Fruit fly (Drosophila melanogaster) whole organism, prepupa: Measurements from ENCODE around the gene lectin-37Db.
A peak's percentile ranks its signal among the peaks of the same experiment; 100 is the strongest.

ENCODE experiments used
- Blimp-1 ChIP-seq: fragments of 200-800 bp; sonication (Bioruptor generic); optimal IDR thresholded peaks from 3 replicates; lab custom pipeline; 2017; ENCODE audit warnings: missing biosample characterization, missing genetic modification characterization, mild to moderate bottlenecking, moderate library complexity, missing genetic modification reagents
- CG10631 ChIP-seq: fragments of 200-800 bp; sonication (Bioruptor generic); optimal IDR thresholded peaks from 2 replicates; lab custom pipeline; 2016; ENCODE audit warnings: missing biosample characterization, missing genetic modification characterization
- CG10669 ChIP-seq: fragments of 200-800 bp; sonication (Bioruptor generic); optimal IDR thresholded peaks from 3 replicates; lab custom pipeline; 2018; ENCODE audit warnings: missing biosample characterization, mild to moderate bottlenecking, missing genetic modification characterization, moderate library complexity
- CG11294 ChIP-seq: fragments of 200-800 bp; sonication (Bioruptor generic); IDR thresholded peaks from 2 replicates; pipeline ENCODE4 v1.3.6; 2022; ENCODE audit warnings: missing biosample characterization, missing genetic modification characterization
- CG11762 ChIP-seq: fragments of 200-800 bp; sonication (Bioruptor generic); optimal IDR thresholded peaks from 3 replicates; lab custom pipeline; 2016; ENCODE audit warnings: missing biosample characterization, missing genetic modification characterization; ENCODE audit not compliant: insufficient read depth
- CG11902 ChIP-seq: fragments of 200-800 bp; sonication (Bioruptor generic); optimal IDR thresholded peaks from 3 replicates; lab custom pipeline; 2016; ENCODE audit warnings: missing biosample characterization, missing genetic modification characterization
- CG15336 ChIP-seq: fragments of 200-800 bp; sonication (Bioruptor generic); IDR thresholded peaks from 2 replicates; pipeline ENCODE4 v1.3.6; 2022; ENCODE audit warnings: missing biosample characterization, missing genetic modification characterization
- CG1621 ChIP-seq: fragments of 200-800 bp; sonication (Bioruptor generic); optimal IDR thresholded peaks from 3 replicates; lab custom pipeline; 2018; ENCODE audit warnings: missing biosample characterization, mild to moderate bottlenecking, missing genetic modification characterization
- CG16779 ChIP-seq: fragments of 200-800 bp; sonication (Bioruptor generic); optimal IDR thresholded peaks from 3 replicates; lab custom pipeline; 2017; ENCODE audit warnings: missing biosample characterization, mild to moderate bottlenecking, missing genetic modification characterization
- CG3032 ChIP-seq: fragments of 200-800 bp; optimal IDR thresholded peaks from 2 replicates; lab custom pipeline; 2019; ENCODE audit warnings: missing biosample characterization, mild to moderate bottlenecking, missing genetic modification characterization, moderate library complexity
- CG31627 ChIP-seq: fragments of 200-800 bp; sonication (Bioruptor generic); optimal IDR thresholded peaks from 3 replicates; lab custom pipeline; 2016; ENCODE audit warnings: missing biosample characterization, missing genetic modification characterization
- CG34406 ChIP-seq: fragments of 200-800 bp; sonication (Bioruptor generic); optimal IDR thresholded peaks from 3 replicates; lab custom pipeline; 2016; ENCODE audit warnings: missing biosample characterization, missing genetic modification characterization
- CG3919 ChIP-seq: fragments of 200-800 bp; sonication (Bioruptor generic); optimal IDR thresholded peaks from 3 replicates; lab custom pipeline; 2016; ENCODE audit warnings: missing biosample characterization, missing genetic modification characterization
- CG4318 ChIP-seq: fragments of 200-800 bp; sonication (Bioruptor generic); optimal IDR thresholded peaks from 3 replicates; lab custom pipeline; 2017; ENCODE audit warnings: missing biosample characterization, mild to moderate bottlenecking, missing genetic modification characterization
- CG6163 ChIP-seq: fragments of 200-800 bp; sonication (Bioruptor generic); IDR thresholded peaks from 3 replicates; pipeline ENCODE4 v1.3.6; 2022; ENCODE audit warnings: missing biosample characterization, missing genetic modification characterization
- CG6276 ChIP-seq: fragments of 200-800 bp; sonication (Bioruptor generic); optimal IDR thresholded peaks from 2 replicates; lab custom pipeline; 2017; ENCODE audit warnings: missing biosample characterization, mild to moderate bottlenecking, missing genetic modification characterization
- CG6792 ChIP-seq: fragments of 200-800 bp; sonication (Bioruptor generic); optimal IDR thresholded peaks from 3 replicates; lab custom pipeline; 2016; ENCODE audit warnings: missing biosample characterization, missing genetic modification characterization
- CG6808 ChIP-seq: fragments of 200-800 bp; sonication (Bioruptor generic); optimal IDR thresholded peaks from 3 replicates; lab custom pipeline; 2017; ENCODE audit warnings: missing biosample characterization, missing genetic modification characterization, mild to moderate bottlenecking, moderate library complexity, missing genetic modification reagents
- CG6854 ChIP-seq: fragments of 200-800 bp; sonication (Bioruptor generic); optimal IDR thresholded peaks from 2 replicates; lab custom pipeline; 2017; ENCODE audit warnings: missing biosample characterization, mild to moderate bottlenecking, missing genetic modification characterization
- CG7368 ChIP-seq: fragments of 200-800 bp; sonication (Bioruptor generic); optimal IDR thresholded peaks from 3 replicates; lab custom pipeline; 2016; ENCODE audit warnings: missing biosample characterization, missing genetic modification characterization
- CG8319 ChIP-seq: fragments of 200-800 bp; sonication (Bioruptor generic); optimal IDR thresholded peaks from 3 replicates; lab custom pipeline; 2016; ENCODE audit warnings: missing biosample characterization, missing genetic modification characterization
- CG8632 ChIP-seq: fragments of 200-800 bp; sonication (Bioruptor generic); optimal IDR thresholded peaks from 3 replicates; lab custom pipeline; 2016; ENCODE audit warnings: missing biosample characterization, missing genetic modification characterization
- CG9139 ChIP-seq: fragments of 200-800 bp; sonication (Bioruptor generic); optimal IDR thresholded peaks from 3 replicates; lab custom pipeline; 2017; ENCODE audit warnings: missing biosample characterization, mild to moderate bottlenecking, missing genetic modification characterization
- Eip78C ChIP-seq: fragments of 200-800 bp; sonication (Bioruptor generic); peaks from one replicate; lab custom pipeline; 2016; ENCODE audit warnings: missing biosample characterization, missing genetic modification characterization
- Eip93F ChIP-seq: fragments of 200-800 bp; sonication (Bioruptor generic); optimal IDR thresholded peaks from 2 replicates; lab custom pipeline; 2016; ENCODE audit warnings: missing biosample characterization, mild to moderate bottlenecking, missing genetic modification characterization
- Ets96B ChIP-seq: fragments of 200-800 bp; optimal IDR thresholded peaks from 2 replicates; lab custom pipeline; 2019; ENCODE audit warnings: missing biosample characterization, mild to moderate bottlenecking, missing genetic modification characterization, moderate library complexity
- Gug ChIP-seq: fragments of 200-800 bp; sonication (Bioruptor generic); IDR thresholded peaks from 2 replicates; pipeline ENCODE4 v1.3.6; 2022; ENCODE audit warnings: missing biosample characterization, missing genetic modification characterization
- Hr38 ChIP-seq: sonication (Bioruptor generic); optimal IDR thresholded peaks from 2 replicates; lab custom pipeline; 2016; ENCODE audit warnings: missing biosample characterization, missing genetic modification characterization
- Hr4 ChIP-seq: fragments of 200-800 bp; sonication (Bioruptor generic); optimal IDR thresholded peaks from 3 replicates; lab custom pipeline; 2016; ENCODE audit warnings: missing biosample characterization, missing genetic modification characterization
- Lpt ChIP-seq: fragments of 200-800 bp; sonication (Bioruptor generic); optimal IDR thresholded peaks from 3 replicates; lab custom pipeline; 2016; ENCODE audit warnings: missing biosample characterization, missing genetic modification characterization
- OdsH ChIP-seq: fragments of 200-800 bp; sonication (Bioruptor generic); optimal IDR thresholded peaks from 3 replicates; lab custom pipeline; 2016; ENCODE audit warnings: missing biosample characterization, missing genetic modification characterization
- Smox ChIP-seq: fragments of 200-800 bp; sonication (Bioruptor generic); optimal IDR thresholded peaks from 3 replicates; lab custom pipeline; 2016; ENCODE audit warnings: missing biosample characterization, missing genetic modification characterization
- Sox15 ChIP-seq: fragments of 200-800 bp; sonication (Bioruptor generic); optimal IDR thresholded peaks from 3 replicates; lab custom pipeline; 2016; ENCODE audit warnings: missing biosample characterization, missing genetic modification characterization
- achi ChIP-seq: fragments of 200-800 bp; sonication (Bioruptor generic); optimal IDR thresholded peaks from 3 replicates; lab custom pipeline; 2016; ENCODE audit warnings: missing biosample characterization, missing genetic modification characterization
- acj6 ChIP-seq: fragments of 200-800 bp; sonication (Bioruptor generic); optimal IDR thresholded peaks from 3 replicates; lab custom pipeline; 2016; ENCODE audit warnings: missing biosample characterization, missing genetic modification characterization
- dac ChIP-seq: fragments of 200-800 bp; sonication (Bioruptor generic); optimal IDR thresholded peaks from 2 replicates; lab custom pipeline; 2017; ENCODE audit warnings: missing biosample characterization, mild to moderate bottlenecking, missing genetic modification characterization
- dsx ChIP-seq: fragments of 200-800 bp; optimal IDR thresholded peaks from 3 replicates; lab custom pipeline; 2019; ENCODE audit warnings: missing biosample characterization, mild to moderate bottlenecking, missing genetic modification characterization, moderate library complexity; ENCODE audit not compliant: poor library complexity, severe bottlenecking
- eg ChIP-seq: fragments of 200-800 bp; sonication (Bioruptor generic); IDR thresholded peaks from 3 replicates; pipeline ENCODE4 v1.3.6; 2022; ENCODE audit warnings: missing biosample characterization, missing genetic modification characterization
- esn ChIP-seq: fragments of 200-800 bp; sonication (Bioruptor generic); optimal IDR thresholded peaks from 2 replicates; lab custom pipeline; 2016; ENCODE audit warnings: missing biosample characterization, mild to moderate bottlenecking, missing genetic modification characterization, moderate library complexity
- fd59A ChIP-seq: fragments of 200-800 bp; sonication (Bioruptor generic); optimal IDR thresholded peaks from 2 replicates; lab custom pipeline; 2017; ENCODE audit warnings: missing biosample characterization, mild to moderate bottlenecking, missing genetic modification characterization, missing genetic modification reagents
- fd85E ChIP-seq: fragments of 200-800 bp; sonication (Bioruptor generic); optimal IDR thresholded peaks from 3 replicates; lab custom pipeline; 2016; ENCODE audit warnings: missing biosample characterization, missing genetic modification characterization
- lz ChIP-seq: fragments of 200-800 bp; sonication (Bioruptor generic); optimal IDR thresholded peaks from 3 replicates; lab custom pipeline; 2016; ENCODE audit warnings: missing biosample characterization, missing genetic modification characterization
- net ChIP-seq: fragments of 200-800 bp; sonication (Bioruptor generic); optimal IDR thresholded peaks from 3 replicates; lab custom pipeline; 2016; ENCODE audit warnings: missing biosample characterization, missing genetic modification characterization
- pdm3 ChIP-seq: fragments of 200-800 bp; sonication (Bioruptor generic); optimal IDR thresholded peaks from 3 replicates; lab custom pipeline; 2016; ENCODE audit warnings: missing biosample characterization, missing genetic modification characterization
- spab ChIP-seq: fragments of 200-800 bp; sonication (Bioruptor generic); optimal IDR thresholded peaks from 2 replicates; lab custom pipeline; 2017; ENCODE audit warnings: missing biosample characterization, mild to moderate bottlenecking, missing genetic modification characterization, missing genetic modification reagents
- ss ChIP-seq, 2 experiments: fragments of 200-800 bp; sonication (Bioruptor generic); optimal IDR thresholded peaks; 2 replicates in 1 of 2; 3 replicates in 1 of 2; lab custom pipeline; 2017 to 2018; ENCODE audit warnings: mild to moderate bottlenecking in 2 of 2, missing biosample characterization in 2 of 2, missing genetic modification characterization in 2 of 2, moderate library complexity in 1 of 2
- topi ChIP-seq: fragments of 200-800 bp; sonication (Bioruptor generic); optimal IDR thresholded peaks from 3 replicates; lab custom pipeline; 2016; ENCODE audit warnings: missing biosample characterization, missing genetic modification characterization

Gene lectin-37Db

dm6 chr2L:19444734-19445140 is 25.9 kb downstream of the lectin-37Db start, which contains the start of gene Hs2st (continued):
- peak; percentile 95 for TF ChIP-seq esn (GFP tag; lab: Kevin White, UChicago)
- peak; percentile 86 for TF ChIP-seq CG34406 (GFP tag; lab: Kevin White, UChicago)
- TF ChIP-seq Ets96B (tag; lab: Kevin White, UChicago) = peak; percentile 84
- peak; percentile 53 for TF ChIP-seq Hr38 (GFP tag; lab: Kevin White, UChicago)
- peak; percentile 97 for TF ChIP-seq Eip78C (GFP tag; lab: Kevin White, UChicago)
- peak; percentile 84 for TF ChIP-seq CG8632
- TF ChIP-seq CG6163 = peak; percentile 88
- TF ChIP-seq CG3919 (GFP tag; lab: Kevin White, UChicago) = peak; percentile 92

- TF ChIP-seq CG6808 (GFP tag; lab: Kevin White, UChicago) (peak; percentile 38), CG3919 (GFP tag; lab: Kevin White, UChicago) (peak; percentile 35), topi (peak; percentile 13), CG11294 (peak; percentile 18; the same call in 1 of the 2 replicates), CG16779 (tag; lab: Kevin White, UChicago) (no peak), CG6163 (0 out of 3 replicates have a peak, but pooled peaks have one; percentile 61), CG7368 (GFP tag; lab: Kevin White, UChicago) (no peak), CG31627 (GFP tag; lab: Kevin White, UChicago) (peak; percentile 37), lz (peak; percentile 39), Lpt (peak; percentile 9), esn (GFP tag; lab: Kevin White, UChicago) (peak; percentile 22), Sox15 (GFP tag; lab: Kevin White, UChicago) (no peak), CG34406 (GFP tag; lab: Kevin White, UChicago) (peak; percentile 10), CG11762 (GFP tag; lab: Kevin White, UChicago) (no peak), CG10631 (GFP tag; lab: Kevin White, UChicago) (peak; percentile 37), pdm3 (GFP tag; lab: Kevin White, UChicago) (peak; percentile 41), spab (GFP tag; lab: Kevin White, UChicago) (no peak), CG1621 (no peak), CG15336 (peak; percentile 59), Eip93F (GFP tag; lab: Kevin White, UChicago) (no peak), dac (GFP tag; lab: Kevin White, UChicago) (peak; percentile 29), CG6792 (GFP tag; lab: Kevin White, UChicago) (peak; percentile 28), Hr4 (GFP tag; lab: Kevin White, UChicago) (peak; percentile 69), achi (GFP tag; lab: Kevin White, UChicago) (peak; percentile 49), CG4318 (GFP tag; lab: Kevin White, UChicago) (no peak), CG6276 (GFP tag; lab: Kevin White, UChicago) (peak; percentile 39), Eip78C (GFP tag; lab: Kevin White, UChicago) (peak; percentile 80), eg (GFP tag; lab: Robert Waterston, UW) (peak; percentile 62; the same call in 2 of the 3 replicates), ss (GFP tag; optimal IDR thresholded peaks at IDR 0.05; lab: Kevin White, UChicago) (peak in 1 of 2 experiments; percentile 24), Gug (no peak), CG8319 (GFP tag; lab: Kevin White, UChicago) (no peak), CG6854 (GFP tag; lab: Kevin White, UChicago) (no peak), net (GFP tag; lab: Kevin White, UChicago) (peak; percentile 27), CG3032 (tag; lab: Kevin White, UChicago) (no peak), OdsH (GFP tag; lab: Kevin White, UChicago) (peak; percentile 43), Blimp-1 (GFP tag; lab: Kevin White, UChicago) (no peak), acj6 (GFP tag; lab: Kevin White, UChicago) (peak; percentile 22), CG9139 (GFP tag; lab: Kevin White, UChicago) (no peak), fd85E (GFP tag; lab: Kevin White, UChicago) (no peak), CG11902 (GFP tag; lab: Kevin White, UChicago) (no peak), fd59A (no peak), dsx (no peak), CG10669 (no peak), Smox (GFP tag; lab: Kevin White, UChicago) (peak; percentile 30)
Observed at dm6 chr2L:19452535-19453317, 33.9 kb downstream of the lectin-37Db start.
